Worm (Caenorhabditis elegans): ENCODE results near the gene skih-2.

skih-2 gene

ce11 chrIV:11180077-11180476, 37.9 kb upstream of the skih-2 start:
- TF ChIP-seq pha-4 (tag; optimal IDR thresholded peaks at IDR 0.05) = peak; percentile 6
- TF ChIP-seq nhr-28 (tag; optimal IDR thresholded peaks at IDR 0.05) = no peak
- no peak for TF ChIP-seq fos-1 (tag; optimal IDR thresholded peaks at IDR 0.05)
- TF ChIP-seq lin-15B (tag; optimal IDR thresholded peaks at IDR 0.05) = no peak
- no peak for TF ChIP-seq sea-2 (GFP tag; optimal IDR thresholded peaks at IDR 0.05)
- no peak for TF ChIP-seq nhr-237 (tag; optimal IDR thresholded peaks at IDR 0.05)
- TF ChIP-seq pqm-1 (tag; optimal IDR thresholded peaks at IDR 0.05) = peak; percentile 32
- TF ChIP-seq unc-62 (GFP tag; optimal IDR thresholded peaks at IDR 0.05) = no peak
- no peak for TF ChIP-seq aly-2 (tag; optimal IDR thresholded peaks at IDR 0.05)
- TF ChIP-seq ztf-4 (tag; optimal IDR thresholded peaks at IDR 0.05) = no peak
- TF ChIP-seq lsy-12 (tag; optimal IDR thresholded peaks at IDR 0.05) = no peak
- peak; percentile 11 for TF ChIP-seq elt-2 (tag; optimal IDR thresholded peaks at IDR 0.05)
- no peak for TF ChIP-seq jun-1 (tag; optimal IDR thresholded peaks at IDR 0.05)

- TF ChIP-seq nhr-25 (tag; optimal IDR thresholded peaks at IDR 0.05) (peak; percentile 67), nhr-43 (tag; optimal IDR thresholded peaks at IDR 0.05; ENCODE audit: poor library complexity, severe bottlenecking) (peak; percentile 87), ceh-28 (tag; optimal IDR thresholded peaks at IDR 0.05) (peak; percentile 70), pha-4 (tag; optimal IDR thresholded peaks at IDR 0.05) (peak; percentile 68), skn-1 (tag; optimal IDR thresholded peaks at IDR 0.05) (peak; percentile 46), R02D3.7 (tag; optimal IDR thresholded peaks at IDR 0.05) (peak; percentile 74), snpc-4 (tag; optimal IDR thresholded peaks at IDR 0.05) (peak; percentile 75), ceh-82 (tag; optimal IDR thresholded peaks at IDR 0.05) (peak; percentile 16), tbx-2 (tag; optimal IDR thresholded peaks at IDR 0.05) (peak; percentile 83), jun-1 (tag; optimal IDR thresholded peaks at IDR 0.05) (peak; percentile 82), nfya-1 (tag; optimal IDR thresholded peaks at IDR 0.05; ENCODE audit: insufficient read depth) (peak; percentile 88), ZK546.5 (tag; optimal IDR thresholded peaks at IDR 0.05) (peak; percentile 39), nhr-23 (tag; optimal IDR thresholded peaks at IDR 0.05) (peak; percentile 84), hmg-11 (tag; optimal IDR thresholded peaks at IDR 0.05) (peak; percentile 29), egl-27 (tag; optimal IDR thresholded peaks at IDR 0.05) (peak; percentile 19), nhr-11 (tag; optimal IDR thresholded peaks at IDR 0.05) (peak; percentile 64), egl-5 (tag; optimal IDR thresholded peaks at IDR 0.05) (peak; percentile 93), lin-15B (tag; optimal IDR thresholded peaks at IDR 0.05) (peak; percentile 90), elt-2 (tag; optimal IDR thresholded peaks at IDR 0.05) (peak; percentile 84), lin-39 (tag; optimal IDR thresholded peaks at IDR 0.05) (peak; percentile 38), pqm-1 (tag; optimal IDR thresholded peaks at IDR 0.05) (peak; percentile 82), lsy-12 (tag; optimal IDR thresholded peaks at IDR 0.05) (peak; percentile 81), fkh-10 (GFP tag; optimal IDR thresholded peaks at IDR 0.05) (peak; percentile 39)
Observed at ce11 chrIV:11179123-11179740, 37.1 kb upstream of the skih-2 start, which contains the start of gene cpt-2. Gene cpt-2 (plus strand): TSS chrIV:11179645.

- TF ChIP-seq ztf-4 (tag; optimal IDR thresholded peaks at IDR 0.05) = no peak
- TF ChIP-seq elt-1 (tag; optimal IDR thresholded peaks at IDR 0.05) = no peak
- no peak for TF ChIP-seq nhr-77 (tag; optimal IDR thresholded peaks at IDR 0.05)
- TF ChIP-seq nhr-25 (tag; optimal IDR thresholded peaks at IDR 0.05) = no peak
- TF ChIP-seq nhr-76 (tag; optimal IDR thresholded peaks at IDR 0.05) = no peak
- no peak for TF ChIP-seq nhr-67 (tag; optimal IDR thresholded peaks at IDR 0.05)
- TF ChIP-seq pqm-1 (tag; optimal IDR thresholded peaks at IDR 0.05) = no peak
- no peak for TF ChIP-seq egl-27 (tag; optimal IDR thresholded peaks at IDR 0.05)
- no peak for TF ChIP-seq ceh-82 (tag; optimal IDR thresholded peaks at IDR 0.05)
- no peak for TF ChIP-seq ZK546.5 (tag; optimal IDR thresholded peaks at IDR 0.05)
- no peak for TF ChIP-seq nhr-237 (tag; optimal IDR thresholded peaks at IDR 0.05)
- TF ChIP-seq lsy-12 (tag; optimal IDR thresholded peaks at IDR 0.05) = no peak
- no peak for TF ChIP-seq lin-39 (tag; optimal IDR thresholded peaks at IDR 0.05)
- no peak for TF ChIP-seq aly-2 (tag; optimal IDR thresholded peaks at IDR 0.05)
- no peak for TF ChIP-seq R02D3.7 (tag; optimal IDR thresholded peaks at IDR 0.05)
- no peak for TF ChIP-seq nhr-12 (tag; optimal IDR thresholded peaks at IDR 0.05)
- TF ChIP-seq ztf-11 (tag; optimal IDR thresholded peaks at IDR 0.05) = no peak
- no peak for TF ChIP-seq snpc-4 (tag; optimal IDR thresholded peaks at IDR 0.05)
- no peak for TF ChIP-seq pha-4 (tag; optimal IDR thresholded peaks at IDR 0.05)
Observed at ce11 chrIV:11178495-11178894, 36.3 kb upstream of the skih-2 start, which contains the start of gene C08F8.9. Gene C08F8.9 (minus strand): TSS chrIV:11178595.
